Fruit fly (Drosophila melanogaster) whole organism, larva: ENCODE data around the gene spir.

Source experiments
- noc ChIP-seq: fragments of 200-800 bp; sonication (Bioruptor generic); optimal IDR thresholded peaks from 3 replicates; lab custom pipeline; 2019; ENCODE audit warnings: missing biosample characterization, mild to moderate bottlenecking, missing genetic modification characterization, moderate library complexity

The spir gene

DNA sequence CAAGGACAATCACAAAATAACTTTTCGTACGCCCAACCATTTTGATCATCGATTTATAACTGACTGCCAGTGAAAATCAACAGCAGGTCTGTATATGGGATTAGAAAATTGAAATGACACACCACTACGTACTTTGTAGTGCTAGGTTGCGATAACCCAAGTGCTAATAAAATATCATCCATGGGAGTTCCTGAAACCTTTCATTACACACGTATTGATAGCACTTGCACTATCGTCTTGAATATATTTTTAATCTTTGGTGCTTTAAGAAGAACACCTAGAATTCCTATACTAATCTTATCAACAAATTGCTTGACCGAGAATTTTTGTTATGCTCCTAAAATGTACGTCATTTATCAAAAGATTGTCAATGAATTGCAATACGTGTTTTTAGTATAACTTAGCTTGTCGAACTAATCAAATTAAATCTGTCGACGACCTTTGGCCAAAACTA, 63.1 kb downstream of the spir start, which contains the start of gene Ugt37A1:
TSS of gene Ugt37A1 (minus strand) at position 51 of the 454 bp plus-strand sequence.
- no peak for TF ChIP-seq noc (tag; lab: Kevin White, UChicago)

- no peak for TF ChIP-seq noc (tag; lab: Kevin White, UChicago)
Observed at dm6 chr2L:20381329-20381728, 70.3 kb downstream of the spir start.

DNA sequence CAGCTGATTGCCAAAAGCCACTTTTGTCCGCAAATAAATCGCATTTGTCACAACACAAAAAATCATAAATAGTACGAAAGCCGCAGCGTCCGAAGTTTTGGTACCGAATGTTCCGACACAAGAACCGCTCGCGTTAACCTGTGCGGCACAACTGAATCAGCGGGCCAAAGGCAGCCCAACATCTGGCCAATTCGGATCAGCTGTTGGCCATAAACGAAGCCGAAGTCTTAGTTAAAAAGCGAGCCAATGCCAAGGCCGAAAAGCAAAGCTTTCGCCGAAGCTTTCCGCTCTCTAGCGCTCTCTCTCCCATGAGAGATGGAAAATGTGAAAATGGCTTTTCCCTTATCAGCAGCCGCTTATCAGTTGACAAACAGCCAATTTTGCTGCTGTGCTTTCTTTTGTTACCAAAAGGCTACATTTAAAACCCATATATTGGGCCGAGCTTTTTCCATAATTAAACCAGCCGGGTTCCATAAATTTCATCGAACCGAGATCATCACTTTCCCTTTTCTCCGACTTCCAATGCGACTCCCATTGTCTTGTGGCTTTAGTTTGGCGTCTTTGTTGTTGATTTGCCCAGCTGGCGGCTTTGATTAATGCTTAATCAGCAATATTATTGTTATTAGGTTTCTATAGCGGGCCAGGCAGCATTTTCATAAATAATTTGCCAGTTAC, 71.3 kb downstream of the spir start, which contains the start of gene CG16798:
TSS of gene CG16798 (minus strand) at position 216 of the 675 bp plus-strand sequence.
- no peak for TF ChIP-seq noc (tag; lab: Kevin White, UChicago)

dm6 chr2L:20390004-20390403, 79.0 kb downstream of the spir start:
- TF ChIP-seq noc (tag; lab: Kevin White, UChicago), result peak; percentile 65

dm6 chr2L:20397032-20397431, 86.0 kb downstream of the spir start:
- TF ChIP-seq noc (tag; lab: Kevin White, UChicago), result no peak
